Fruit fly (Drosophila melanogaster): Measurements from ENCODE around the gene CheB93a.

The CheB93a gene

dm6 chr3R:21419258-21419657 lies 12.0 kb downstream of the CheB93a start:
- no peak for TF ChIP-seq CG5204 (GFP tag; optimal IDR thresholded peaks at IDR 0.05)
- no peak for TF ChIP-seq bab1 (GFP tag; optimal IDR thresholded peaks at IDR 0.05)
- TF ChIP-seq CG12768 (GFP tag; optimal IDR thresholded peaks at IDR 0.05), result no peak
- no peak for TF ChIP-seq CG33017 (tag; optimal IDR thresholded peaks at IDR 0.05)
- no peak for TF ChIP-seq cnc (optimal IDR thresholded peaks at IDR 0.05)
- no peak for TF ChIP-seq CG7101 (tag; optimal IDR thresholded peaks at IDR 0.05)
- TF ChIP-seq ovo (GFP tag; optimal IDR thresholded peaks at IDR 0.05), result no peak

- no peak for TF ChIP-seq kay (GFP tag; ENCODE audit: borderline replicate concordance)
- TF ChIP-seq CG7045 (GFP tag; optimal IDR thresholded peaks at IDR 0.05), result no peak
- TF ChIP-seq CG1620 (GFP tag; optimal IDR thresholded peaks at IDR 0.05), result no peak
- no peak for TF ChIP-seq bab1 (GFP tag; optimal IDR thresholded peaks at IDR 0.05)
- no peak for TF ChIP-seq CG12768 (GFP tag; optimal IDR thresholded peaks at IDR 0.05)
- no peak for TF ChIP-seq Crg-1 (GFP tag; optimal IDR thresholded peaks at IDR 0.05)
- TF ChIP-seq toe (GFP tag; optimal IDR thresholded peaks at IDR 0.05), result no peak
- TF ChIP-seq ovo (GFP tag; optimal IDR thresholded peaks at IDR 0.05), result no peak
Measured at dm6 chr3R:21419932-21420331, 12.7 kb downstream of the CheB93a start.

DNA sequence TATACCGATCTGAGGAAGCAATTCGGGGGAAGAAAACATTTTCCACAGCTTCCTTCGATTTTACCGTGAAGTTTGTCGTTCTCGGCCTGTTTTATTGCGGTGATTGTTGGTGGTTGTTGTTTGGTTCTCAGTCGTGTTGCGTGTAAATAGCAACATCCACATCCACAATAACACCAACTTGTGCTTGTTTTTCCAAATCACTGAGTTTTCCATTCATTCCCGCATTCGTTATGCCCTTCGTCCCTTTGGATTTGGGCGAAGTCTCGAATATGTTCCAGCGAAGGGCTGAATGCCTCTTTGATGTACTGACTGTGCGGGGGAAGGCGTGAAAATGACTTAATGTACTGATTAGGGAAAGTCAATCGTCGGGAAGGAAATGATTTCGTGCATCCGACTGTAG lies 19.6 kb downstream of the CheB93a start:
- no peak for TF ChIP-seq CG7101 (tag; optimal IDR thresholded peaks at IDR 0.05)
- no peak for TF ChIP-seq CG1620 (GFP tag; optimal IDR thresholded peaks at IDR 0.05)
- no peak for TF ChIP-seq kay (GFP tag; ENCODE audit: borderline replicate concordance)
- TF ChIP-seq Mnt (GFP tag; optimal IDR thresholded peaks at IDR 0.05), result no peak
- no peak for TF ChIP-seq tj (GFP tag; optimal IDR thresholded peaks at IDR 0.05)
- no peak for TF ChIP-seq CG14711 (tag; optimal IDR thresholded peaks at IDR 0.05)
- TF ChIP-seq cnc (optimal IDR thresholded peaks at IDR 0.05), result no peak
- TF ChIP-seq CG12768 (GFP tag; optimal IDR thresholded peaks at IDR 0.05), result no peak
- no peak for TF ChIP-seq Hr96 (GFP tag; optimal IDR thresholded peaks at IDR 0.05)

dm6 chr3R:21433879-21434559 lies 26.8 kb downstream of the CheB93a start, which contains the start of gene lbl:
TSS of gene lbl (minus strand) at chr3R:21434133.
- no peak for TF ChIP-seq CG11617 (GFP tag; optimal IDR thresholded peaks at IDR 0.05)
- no peak for TF ChIP-seq toe (GFP tag; optimal IDR thresholded peaks at IDR 0.05)
- TF ChIP-seq CG12768 (GFP tag; optimal IDR thresholded peaks at IDR 0.05), result no peak
- TF ChIP-seq CG7045 (GFP tag; optimal IDR thresholded peaks at IDR 0.05), result no peak
- TF ChIP-seq Clk (GFP tag; optimal IDR thresholded peaks at IDR 0.05), result no peak
- TF ChIP-seq CG14711 (tag; optimal IDR thresholded peaks at IDR 0.05), result no peak
- no peak for TF ChIP-seq CG33017 (tag; optimal IDR thresholded peaks at IDR 0.05)
- no peak for TF ChIP-seq ovo (GFP tag; optimal IDR thresholded peaks at IDR 0.05)
- TF ChIP-seq Mnt (GFP tag; optimal IDR thresholded peaks at IDR 0.05), result no peak
- no peak for TF ChIP-seq Hr96 (GFP tag; optimal IDR thresholded peaks at IDR 0.05)
- TF ChIP-seq cnc (optimal IDR thresholded peaks at IDR 0.05), result no peak
- no peak for TF ChIP-seq pad (GFP tag; optimal IDR thresholded peaks at IDR 0.05)
- TF ChIP-seq CG1620 (GFP tag; optimal IDR thresholded peaks at IDR 0.05), result no peak
- no peak for TF ChIP-seq CG5204 (GFP tag; optimal IDR thresholded peaks at IDR 0.05)
- TF ChIP-seq cic (GFP tag; optimal IDR thresholded peaks at IDR 0.05), result no peak
- TF ChIP-seq bab1 (GFP tag; optimal IDR thresholded peaks at IDR 0.05), result no peak

- TF ChIP-seq cic (GFP tag; optimal IDR thresholded peaks at IDR 0.05), result no peak
- TF ChIP-seq Clk (GFP tag; optimal IDR thresholded peaks at IDR 0.05), result no peak
- no peak for TF ChIP-seq CG1620 (GFP tag; optimal IDR thresholded peaks at IDR 0.05)
- no peak for TF ChIP-seq pad (GFP tag; optimal IDR thresholded peaks at IDR 0.05)
- TF ChIP-seq Mnt (GFP tag; optimal IDR thresholded peaks at IDR 0.05), result no peak
- no peak for TF ChIP-seq CG7101 (tag; optimal IDR thresholded peaks at IDR 0.05)
- TF ChIP-seq CG7045 (GFP tag; optimal IDR thresholded peaks at IDR 0.05), result no peak
- no peak for TF ChIP-seq Crg-1 (GFP tag; optimal IDR thresholded peaks at IDR 0.05)
- no peak for TF ChIP-seq bab1 (GFP tag; optimal IDR thresholded peaks at IDR 0.05)
Measured at dm6 chr3R:21437515-21438090, 30.4 kb downstream of the CheB93a start.

DNA sequence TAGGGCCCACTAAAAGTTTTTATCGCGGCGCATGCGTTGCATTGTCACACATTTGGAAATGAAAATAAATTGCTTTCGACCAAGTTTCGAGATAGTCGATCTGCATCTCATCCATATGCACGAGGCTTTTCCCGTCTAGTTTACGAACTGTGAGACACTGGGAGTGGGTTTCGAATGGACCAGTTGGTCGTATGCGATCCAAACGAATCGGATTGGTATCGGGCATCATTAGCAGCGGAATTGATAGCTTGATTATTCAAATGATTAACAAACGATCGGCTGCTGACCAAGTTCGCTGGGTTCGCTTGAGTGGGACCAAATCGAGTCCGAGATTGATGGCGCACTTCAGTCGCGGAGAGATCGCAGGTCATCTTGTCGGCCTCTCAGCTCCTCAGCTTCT lies 32.9 kb downstream of the CheB93a start:
- TF ChIP-seq cnc (optimal IDR thresholded peaks at IDR 0.05), result no peak
- TF ChIP-seq tj (GFP tag; optimal IDR thresholded peaks at IDR 0.05), result no peak
- TF ChIP-seq kay (GFP tag; ENCODE audit: borderline replicate concordance), result no peak
- no peak for TF ChIP-seq CG33017 (tag; optimal IDR thresholded peaks at IDR 0.05)
- TF ChIP-seq pad (GFP tag; optimal IDR thresholded peaks at IDR 0.05), result no peak
- TF ChIP-seq CG7101 (tag; optimal IDR thresholded peaks at IDR 0.05), result no peak
- no peak for TF ChIP-seq ovo (GFP tag; optimal IDR thresholded peaks at IDR 0.05)
- no peak for TF ChIP-seq cic (GFP tag; optimal IDR thresholded peaks at IDR 0.05)
- no peak for TF ChIP-seq CG11617 (GFP tag; optimal IDR thresholded peaks at IDR 0.05)
- TF ChIP-seq Crg-1 (GFP tag; optimal IDR thresholded peaks at IDR 0.05), result no peak
- no peak for TF ChIP-seq CG12768 (GFP tag; optimal IDR thresholded peaks at IDR 0.05)
- TF ChIP-seq CG14711 (tag; optimal IDR thresholded peaks at IDR 0.05), result no peak
- no peak for TF ChIP-seq CG5204 (GFP tag; optimal IDR thresholded peaks at IDR 0.05)
- no peak for TF ChIP-seq Clk (GFP tag; optimal IDR thresholded peaks at IDR 0.05)
- no peak for TF ChIP-seq CG7045 (GFP tag; optimal IDR thresholded peaks at IDR 0.05)
- no peak for TF ChIP-seq Mnt (GFP tag; optimal IDR thresholded peaks at IDR 0.05)
- TF ChIP-seq Hr96 (GFP tag; optimal IDR thresholded peaks at IDR 0.05), result no peak
